Fruit fly (Drosophila melanogaster): ENCODE data around the gene CG42857.

Gene CG42857

DNA sequence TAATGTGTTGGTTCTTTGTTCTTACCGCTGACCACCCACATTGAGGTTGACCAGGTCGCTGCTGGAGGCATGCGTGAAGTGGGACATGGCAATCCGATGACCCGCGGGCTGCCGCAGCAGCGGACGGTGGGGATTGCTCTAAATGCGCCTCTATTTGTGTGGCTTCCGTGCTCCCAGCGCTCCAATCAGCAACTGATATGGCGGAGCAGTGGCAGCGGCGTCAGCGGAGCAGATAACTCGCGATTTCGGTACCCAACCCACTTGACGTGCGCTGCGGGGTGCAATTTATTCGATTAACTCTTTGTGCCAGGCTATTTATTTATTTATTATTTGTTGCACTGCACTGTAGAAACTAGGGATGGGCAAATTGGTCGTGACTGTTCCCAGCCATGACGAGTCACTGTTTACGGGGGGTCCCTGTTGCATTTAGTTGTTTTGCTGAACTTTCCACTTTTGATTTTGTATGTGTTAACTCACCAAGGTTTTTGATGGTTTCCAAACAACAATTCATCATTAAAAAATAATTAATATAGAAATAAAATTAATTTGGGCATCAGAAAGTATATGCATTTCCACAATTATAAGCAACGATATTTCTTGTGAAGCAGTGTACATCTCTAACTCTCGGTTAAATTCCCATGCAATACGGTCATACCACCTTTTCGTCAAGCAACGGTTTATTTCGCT lies 20.2 kb downstream of the CG42857 start, which contains the start of the genes CG9467 and CG8526 (continued):
- TF ChIP-seq Dll (GFP tag; IDR thresholded peaks at IDR 0.05; ENCODE audit: partially characterized antibody) (peak; percentile 88), prd (optimal IDR thresholded peaks at IDR 0.05) (no peak), prd (GFP tag; IDR thresholded peaks at IDR 0.05) (peak; percentile 84), Tbp (GFP tag; optimal IDR thresholded peaks at IDR 0.05) (no peak), nmo (GFP tag; optimal IDR thresholded peaks at IDR 0.05) (peak; percentile 91), tin (GFP tag; optimal IDR thresholded peaks at IDR 0.05) (peak; percentile 76), CG11504 (tag; optimal IDR thresholded peaks at IDR 0.05) (no peak), CG2202 (tag; optimal IDR thresholded peaks at IDR 0.05) (no peak), CG33557 (GFP tag; optimal IDR thresholded peaks at IDR 0.05) (peak; percentile 47), CG6854 (GFP tag; optimal IDR thresholded peaks at IDR 0.05) (no peak), CG9817 (tag; optimal IDR thresholded peaks at IDR 0.05) (peak; percentile 83), CG1024 (GFP tag; IDR thresholded peaks at IDR 0.05) (no peak), Neu2 (GFP tag; optimal IDR thresholded peaks at IDR 0.05; ENCODE audit: borderline replicate concordance) (no peak), fd96Cb (tag; optimal IDR thresholded peaks at IDR 0.05) (peak; percentile 36), stc (GFP tag; IDR thresholded peaks at IDR 0.05) (no peak; the same call in 1 of the 2 replicates), Xbp1 (GFP tag; optimal IDR thresholded peaks at IDR 0.05) (peak; percentile 80), CG18476 (GFP tag; optimal IDR thresholded peaks at IDR 0.05) (peak; percentile 25), CG34224 (GFP tag; IDR thresholded peaks at IDR 0.05; ENCODE audit: partially characterized antibody) (peak; percentile 71), CG15073 (GFP tag; optimal IDR thresholded peaks at IDR 0.05) (peak; percentile 54), CG10147 (GFP tag; optimal IDR thresholded peaks at IDR 0.05) (peak; percentile 78), Lpt (GFP tag; optimal IDR thresholded peaks at IDR 0.05) (no peak), CG4707 (GFP tag; optimal IDR thresholded peaks at IDR 0.05) (no peak), peb (GFP tag; IDR thresholded peaks at IDR 0.05) (no peak), CG7271 (tag; optimal IDR thresholded peaks at IDR 0.05) (no peak), H15 (GFP tag; IDR thresholded peaks at IDR 0.05) (peak; percentile 27; the same call in 1 of the 3 replicates), jigr1 (GFP tag; IDR thresholded peaks at IDR 0.05) (peak; percentile 57; the same call in 2 of the 3 replicates), Dad (GFP tag; optimal IDR thresholded peaks at IDR 0.05) (no peak), eve (GFP tag; optimal IDR thresholded peaks at IDR 0.05) (no peak), CG8359 (GFP tag; optimal IDR thresholded peaks at IDR 0.05; ENCODE audit: borderline replicate concordance) (no peak), CG14667 (GFP tag; IDR thresholded peaks at IDR 0.05) (peak; percentile 48), CG10979 (tag; optimal IDR thresholded peaks at IDR 0.05) (peak; percentile 38), CG13624 (GFP tag; optimal IDR thresholded peaks at IDR 0.05) (peak; percentile 58), CG8478 (optimal IDR thresholded peaks at IDR 0.05) (no peak), salm (tag; optimal IDR thresholded peaks at IDR 0.05) (peak; percentile 4), tx (GFP tag; optimal IDR thresholded peaks at IDR 0.05) (peak; percentile 10), oc (tag; optimal IDR thresholded peaks at IDR 0.05) (no peak), onecut (GFP tag; IDR thresholded peaks at IDR 0.05) (no peak), CG13123 (GFP tag; optimal IDR thresholded peaks at IDR 0.05) (no peak), al (GFP tag; IDR thresholded peaks at IDR 0.05) (peak; percentile 57), tio (GFP tag; optimal IDR thresholded peaks at IDR 0.05) (no peak), ap (GFP tag; IDR thresholded peaks at IDR 0.05) (no peak), unpg (GFP tag; optimal IDR thresholded peaks at IDR 0.05) (peak; percentile 55), CrebB (tag; optimal IDR thresholded peaks at IDR 0.05) (no peak), CG15514 (GFP tag; optimal IDR thresholded peaks at IDR 0.05) (peak; percentile 61), zfh2 (GFP tag; optimal IDR thresholded peaks at IDR 0.05) (peak; percentile 71), gem (tag; optimal IDR thresholded peaks at IDR 0.05) (no peak), CG30431 (GFP tag; optimal IDR thresholded peaks at IDR 0.05) (no peak), CG8281 (tag; optimal IDR thresholded peaks at IDR 0.05) (no peak), pita (GFP tag; optimal IDR thresholded peaks at IDR 0.05) (no peak), ems (GFP tag; optimal IDR thresholded peaks at IDR 0.05) (peak; percentile 24)

All from whole organism, embryonic.